Fruit fly (Drosophila melanogaster) Kc167 (cell line): ENCODE data around the gene Hug.
"Not testable (repeated sequence)": the region's sequence is repeated elsewhere in the genome, so short reads cannot be mapped to it uniquely, and the experiment has no call there.

Experiments used
- Myc ChIP-seq: fragments of >200 bp; optimal IDR thresholded peaks from 2 replicates; lab custom pipeline; 2017; ENCODE audit warnings: missing external identifiers
- Sin3A ChIP-seq: fragments of >200 bp; optimal IDR thresholded peaks from 2 replicates; lab custom pipeline; 2018; ENCODE audit warnings: missing external identifiers
- h ChIP-seq: fragments of >200 bp; optimal IDR thresholded peaks from 3 replicates; lab custom pipeline; 2018; ENCODE audit warnings: missing external identifiers
- insv ChIP-seq: fragments of >200 bp; optimal IDR thresholded peaks from 3 replicates; lab custom pipeline; 2018; ENCODE audit warnings: missing external identifiers
- psq ChIP-seq: fragments of >200 bp; optimal IDR thresholded peaks from 2 replicates; lab custom pipeline; 2017; ENCODE audit warnings: missing external identifiers
- ttk ChIP-seq: sonication (Bioruptor generic); optimal IDR thresholded peaks from 2 replicates; lab custom pipeline; 2017; ENCODE audit warnings: missing external identifiers

Gene Hug

dm6 chr3R:12525888-12526287, at the start of gene Hug:
Hug (plus strand) TSS chr3R:12526188.
- TF ChIP-seq insv (lab: Kevin White, UChicago) (no peak), psq (lab: Kevin White, UChicago) (no peak), Sin3A (lab: Kevin White, UChicago) (no peak), h (lab: Kevin White, UChicago) (no peak), Myc (lab: Kevin White, UChicago) (no peak), ttk (lab: Kevin White, UChicago) (no peak)

dm6 chr3R:12502210-12502609, 23.8 kb upstream of the Hug start, which contains the start of gene Hsp70Bbb:
Hsp70Bbb (plus strand) TSS chr3R:12502510.
- not testable (repeated sequence) for TF ChIP-seq psq, Sin3A, h (lab: Kevin White, UChicago)

dm6 chr3R:12505493-12505892, 20.5 kb upstream of the Hug start, which contains the start of gene Hsp70Bb:
Hsp70Bb (plus strand) TSS chr3R:12505793.
- not testable (repeated sequence) for TF ChIP-seq ttk, Myc, psq (lab: Kevin White, UChicago)

dm6 chr3R:12508776-12509175, 17.2 kb upstream of the Hug start, which contains the start of gene Hsp70Bc:
Hsp70Bc (plus strand) TSS chr3R:12509076.
- TF ChIP-seq insv, Sin3A, psq (lab: Kevin White, UChicago): not testable (repeated sequence)

- no peak for TF ChIP-seq Myc (lab: Kevin White, UChicago)
- TF ChIP-seq insv (lab: Kevin White, UChicago) = no peak
- TF ChIP-seq ttk (lab: Kevin White, UChicago) = no peak
- no peak for TF ChIP-seq h (lab: Kevin White, UChicago)
- no peak for TF ChIP-seq psq (lab: Kevin White, UChicago)
- no peak for TF ChIP-seq Sin3A (lab: Kevin White, UChicago)
Measured at dm6 chr3R:12514997-12515396, 11.0 kb upstream of the Hug start.

dm6 chr3R:12542947-12543346, 17.0 kb downstream of the Hug start:
- TF ChIP-seq ttk (lab: Kevin White, UChicago) (no peak), Sin3A (lab: Kevin White, UChicago) (no peak), psq (lab: Kevin White, UChicago) (no peak), h (lab: Kevin White, UChicago) (no peak)

dm6 chr3R:12548229-12548628, 22.2 kb downstream of the Hug start, which contains the start of gene Octbeta3R:
Octbeta3R (minus strand) TSS chr3R:12548229.
- TF ChIP-seq ttk (lab: Kevin White, UChicago) (no peak), psq (lab: Kevin White, UChicago) (no peak), Myc (lab: Kevin White, UChicago) (no peak), insv (lab: Kevin White, UChicago) (no peak), Sin3A (lab: Kevin White, UChicago) (no peak)

- TF ChIP-seq psq (lab: Kevin White, UChicago) (no peak), Sin3A (lab: Kevin White, UChicago) (no peak), ttk (lab: Kevin White, UChicago) (no peak), h (lab: Kevin White, UChicago) (no peak), insv (lab: Kevin White, UChicago) (no peak), Myc (lab: Kevin White, UChicago) (no peak)
Measured at dm6 chr3R:12561149-12561548, 35.2 kb downstream of the Hug start.

- TF ChIP-seq insv (lab: Kevin White, UChicago) (no peak), Myc (lab: Kevin White, UChicago) (no peak), psq (lab: Kevin White, UChicago) (no peak), h (lab: Kevin White, UChicago) (no peak), Sin3A (lab: Kevin White, UChicago) (no peak), ttk (lab: Kevin White, UChicago) (no peak)
Measured at dm6 chr3R:12562026-12562425, 36.0 kb downstream of the Hug start.

- TF ChIP-seq ttk (lab: Kevin White, UChicago) (no peak), h (lab: Kevin White, UChicago) (no peak), insv (lab: Kevin White, UChicago) (no peak), Myc (lab: Kevin White, UChicago) (no peak), Sin3A (lab: Kevin White, UChicago) (no peak), psq (lab: Kevin White, UChicago) (no peak)
Measured at dm6 chr3R:12568765-12569164, 42.8 kb downstream of the Hug start.
